Worm (Caenorhabditis elegans) whole organism, young adult: Measurements from ENCODE around the gene atf-8.

Experiments
- B0019.2 ChIP-seq: fragments of 200-800 bp; sonication (Bioruptor generic); conservative IDR thresholded peaks from 2 replicates; pipeline ENCODE4 v1.3.6; 2022; ENCODE audit warnings: missing genetic modification reagents, missing genetic modification characterization, missing compliant biosample characterization
- F10E7.11 ChIP-seq: sonication (generic microtip); optimal IDR thresholded peaks from 2 replicates; lab custom pipeline; 2017; ENCODE audit warnings: mild to moderate bottlenecking, missing genetic modification characterization, moderate library complexity, missing compliant biosample characterization
- F22D6.2 ChIP-seq: sonication (generic microtip); optimal IDR thresholded peaks from 2 replicates; lab custom pipeline; 2016; ENCODE audit warnings: mild to moderate bottlenecking, missing genetic modification characterization, missing compliant biosample characterization
- F37B4.10 ChIP-seq: fragments of 200-800 bp; sonication (Bioruptor generic); IDR thresholded peaks from 2 replicates; pipeline ENCODE4 v1.3.6; 2022; ENCODE audit warnings: missing genetic modification characterization, missing compliant biosample characterization
- F39B2.1 ChIP-seq: fragments of 200-800 bp; sonication (Bioruptor generic); IDR thresholded peaks from 2 replicates; pipeline ENCODE4 v1.3.6; 2022; ENCODE audit warnings: missing genetic modification reagents, missing genetic modification characterization, missing compliant biosample characterization
- F52B5.7 ChIP-seq: sonication (generic microtip); optimal IDR thresholded peaks from 2 replicates; lab custom pipeline; 2016; ENCODE audit warnings: mild to moderate bottlenecking, missing genetic modification characterization, missing compliant biosample characterization
- F55B11.4 ChIP-seq: sonication (generic microtip); optimal IDR thresholded peaks from 2 replicates; lab custom pipeline; 2016; ENCODE audit warnings: missing compliant biosample characterization, missing genetic modification characterization, borderline replicate concordance; ENCODE audit not compliant: insufficient read depth
- K12H6.12 ChIP-seq: fragments of 200-800 bp; sonication (Bioruptor generic); optimal IDR thresholded peaks from 2 replicates; lab custom pipeline; 2018; ENCODE audit warnings: mild to moderate bottlenecking, missing genetic modification characterization, missing compliant biosample characterization
- Y53G8AR.9 ChIP-seq: fragments of 200-800 bp; sonication (Bioruptor generic); conservative IDR thresholded peaks from 2 replicates; pipeline ENCODE4 v1.3.6; 2022; ENCODE audit warnings: missing genetic modification reagents, missing genetic modification characterization, missing compliant biosample characterization
- Y56A3A.18 ChIP-seq: fragments of 200-800 bp; sonication (Bioruptor generic); IDR thresholded peaks from 2 replicates; pipeline ENCODE4 v1.3.6; 2022; ENCODE audit warnings: missing genetic modification reagents, missing genetic modification characterization, missing compliant biosample characterization
- Y67H2A.10 ChIP-seq: fragments of 200-800 bp; sonication (Bioruptor generic); conservative IDR thresholded peaks from 2 replicates; pipeline ENCODE4 v1.3.6; 2022; ENCODE audit warnings: missing genetic modification reagents, missing genetic modification characterization, missing compliant biosample characterization
- Y79H2A.3 ChIP-seq: fragments of 200-800 bp; sonication (Bioruptor generic); conservative IDR thresholded peaks from 2 replicates; pipeline ENCODE4 v1.3.6; 2022; ENCODE audit warnings: missing genetic modification reagents, missing genetic modification characterization, missing compliant biosample characterization
- aptf-3 ChIP-seq: fragments of 200-800 bp; sonication (Bioruptor generic); IDR thresholded peaks from 2 replicates; pipeline ENCODE4 v1.3.6; 2022; ENCODE audit warnings: missing genetic modification characterization, missing compliant biosample characterization
- athp-1 ChIP-seq: sonication (generic microtip); optimal IDR thresholded peaks from 2 replicates; lab custom pipeline; 2017; ENCODE audit warnings: mild to moderate bottlenecking, missing genetic modification characterization, missing compliant biosample characterization
- attf-3 ChIP-seq: fragments of 200-800 bp; sonication (Bioruptor generic); conservative IDR thresholded peaks from 2 replicates; pipeline ENCODE4 v1.3.6; 2022; ENCODE audit warnings: missing genetic modification reagents, missing genetic modification characterization, missing compliant biosample characterization
- ccch-3 ChIP-seq: fragments of 200-800 bp; sonication (Bioruptor generic); optimal IDR thresholded peaks from 2 replicates; lab custom pipeline; 2018; ENCODE audit warnings: mild to moderate bottlenecking, missing genetic modification characterization, missing compliant biosample characterization
- chd-7 ChIP-seq: sonication (generic microtip); optimal IDR thresholded peaks from 2 replicates; lab custom pipeline; 2016; ENCODE audit warnings: mild to moderate bottlenecking, missing genetic modification characterization, moderate library complexity, missing compliant biosample characterization
- dox-1 ChIP-seq: fragments of 200-800 bp; sonication (Bioruptor generic); IDR thresholded peaks from 2 replicates; pipeline ENCODE4 v1.3.6; 2022; ENCODE audit warnings: missing genetic modification reagents, missing genetic modification characterization, missing compliant biosample characterization
- dpff-1 ChIP-seq: sonication (generic microtip); optimal IDR thresholded peaks from 2 replicates; lab custom pipeline; 2017; ENCODE audit warnings: mild to moderate bottlenecking, missing genetic modification characterization, missing compliant biosample characterization
- efl-1 ChIP-seq: fragments of 150-350 bp; optimal IDR thresholded peaks from 2 replicates; lab custom pipeline; 2014; ENCODE audit warnings: missing biosample characterization, missing genetic modification reagents, missing genetic modification characterization
- gei-17 ChIP-seq: fragments of 200-800 bp; sonication (Bioruptor generic); optimal IDR thresholded peaks from 2 replicates; lab custom pipeline; 2018; ENCODE audit warnings: mild to moderate bottlenecking, missing genetic modification characterization, missing compliant biosample characterization
- hlh-26 ChIP-seq: fragments of 200-800 bp; sonication (Bioruptor generic); conservative IDR thresholded peaks from 2 replicates; pipeline ENCODE4 v1.3.6; 2022; ENCODE audit warnings: missing genetic modification reagents, missing genetic modification characterization, missing compliant biosample characterization
- hmg-1.2 ChIP-seq: fragments of 200-800 bp; sonication (Bioruptor generic); IDR thresholded peaks from 2 replicates; pipeline ENCODE4 v1.3.6; 2022; ENCODE audit warnings: missing genetic modification reagents, missing genetic modification characterization, missing compliant biosample characterization
- hsf-1 ChIP-seq: fragments of 200-800 bp; sonication (Bioruptor generic); IDR thresholded peaks from 2 replicates; pipeline ENCODE4 v1.3.6; 2022; ENCODE audit warnings: missing genetic modification reagents, missing genetic modification characterization, missing compliant biosample characterization
- lag-1 ChIP-seq: fragments of 200-800 bp; sonication (Bioruptor generic); IDR thresholded peaks from 2 replicates; pipeline ENCODE4 v1.3.6; 2022; ENCODE audit warnings: missing genetic modification reagents, missing genetic modification characterization, missing compliant biosample characterization
- let-607 ChIP-seq, 2 experiments: fragments of 200-800 bp in 1 of 2; sonication (Bioruptor generic) in 1 of 2; sonication (generic microtip) in 1 of 2; optimal IDR thresholded peaks; 2 replicates each; lab custom pipeline; 2016 to 2018; ENCODE audit warnings: mild to moderate bottlenecking in 2 of 2, missing compliant biosample characterization in 2 of 2, missing genetic modification characterization in 2 of 2, moderate library complexity in 2 of 2, missing genotype in 1 of 2
- lin-26 ChIP-seq: fragments of 200-800 bp; sonication (Bioruptor generic); IDR thresholded peaks from 2 replicates; pipeline ENCODE4 v1.3.6; 2022; ENCODE audit warnings: missing genetic modification reagents, missing genetic modification characterization, missing compliant biosample characterization
- lin-40 ChIP-seq: sonication (generic microtip); optimal IDR thresholded peaks from 2 replicates; lab custom pipeline; 2016; ENCODE audit warnings: missing genetic modification characterization, mild to moderate bottlenecking, missing compliant biosample characterization, missing genotype, missing genetic modification reagents
- lsy-27 ChIP-seq: sonication (generic microtip); optimal IDR thresholded peaks from 2 replicates; lab custom pipeline; 2017; ENCODE audit warnings: missing genetic modification characterization, mild to moderate bottlenecking, missing compliant biosample characterization, antibody characterized with exemption, missing genotype, borderline replicate concordance; ENCODE audit not compliant: insufficient read depth
- madf-10 ChIP-seq: sonication (generic microtip); optimal IDR thresholded peaks from 2 replicates; lab custom pipeline; 2016; ENCODE audit warnings: mild to moderate bottlenecking, missing genetic modification characterization, missing compliant biosample characterization
- mcd-1 ChIP-seq: fragments of 200-800 bp; sonication (Bioruptor generic); IDR thresholded peaks from 2 replicates; pipeline ENCODE4 v1.3.6; 2022; ENCODE audit warnings: missing genetic modification reagents, missing genetic modification characterization, missing compliant biosample characterization
- mes-4 ChIP-seq: sonication (generic microtip); optimal IDR thresholded peaks from 2 replicates; lab custom pipeline; 2016; ENCODE audit warnings: missing genotype, missing genetic modification characterization, missing compliant biosample characterization
- nfyb-1 ChIP-seq: fragments of 200-800 bp; sonication (Bioruptor generic); IDR thresholded peaks from 2 replicates; pipeline ENCODE4 v1.3.6; 2022; ENCODE audit warnings: missing genetic modification reagents, missing genetic modification characterization, missing compliant biosample characterization
- nhr-120 ChIP-seq: fragments of 200-800 bp; sonication (Bioruptor generic); IDR thresholded peaks from 2 replicates; pipeline ENCODE4 v1.3.6; 2022; ENCODE audit warnings: missing genetic modification characterization, missing compliant biosample characterization
- nhr-90 ChIP-seq: sonication (generic microtip); optimal IDR thresholded peaks from 2 replicates; lab custom pipeline; 2016; ENCODE audit warnings: missing genotype, mild to moderate bottlenecking, missing genetic modification characterization, missing compliant biosample characterization
- pbrm-1 ChIP-seq: fragments of 200-800 bp; sonication (Bioruptor generic); IDR thresholded peaks from 2 replicates; pipeline ENCODE4 v1.3.6; 2022; ENCODE audit warnings: missing genetic modification reagents, missing genetic modification characterization, missing compliant biosample characterization
- rcor-1 ChIP-seq: fragments of 200-800 bp; sonication (Bioruptor generic); IDR thresholded peaks from 2 replicates; pipeline ENCODE4 v1.3.6; 2022; ENCODE audit warnings: missing genetic modification reagents, missing genetic modification characterization, missing compliant biosample characterization
- repo-1 ChIP-seq: sonication (generic microtip); optimal IDR thresholded peaks from 2 replicates; lab custom pipeline; 2017; ENCODE audit warnings: mild to moderate bottlenecking, missing genetic modification characterization, missing compliant biosample characterization
- snpc-3.4 ChIP-seq: sonication (generic microtip); optimal IDR thresholded peaks from 2 replicates; lab custom pipeline; 2017; ENCODE audit warnings: missing genetic modification characterization, mild to moderate bottlenecking, missing compliant biosample characterization, antibody characterized with exemption, moderate library complexity, missing genotype, missing genetic modification reagents
- somi-1 ChIP-seq: fragments of 200-800 bp; sonication (Bioruptor generic); optimal IDR thresholded peaks from 2 replicates; lab custom pipeline; 2018; ENCODE audit warnings: mild to moderate bottlenecking, missing genetic modification characterization, missing compliant biosample characterization
- zim-3 ChIP-seq: sonication (generic microtip); optimal IDR thresholded peaks from 2 replicates; lab custom pipeline; 2017; ENCODE audit warnings: mild to moderate bottlenecking, missing genetic modification characterization, moderate library complexity, missing compliant biosample characterization
- ztf-18 ChIP-seq: sonication (generic microtip); optimal IDR thresholded peaks from 2 replicates; lab custom pipeline; 2016; ENCODE audit warnings: missing genotype, mild to moderate bottlenecking, missing genetic modification characterization, missing compliant biosample characterization
- ztf-25 ChIP-seq: fragments of 200-800 bp; sonication (Bioruptor generic); IDR thresholded peaks from 2 replicates; pipeline ENCODE4 v1.3.6; 2022; ENCODE audit warnings: missing genetic modification reagents, missing genetic modification characterization, missing compliant biosample characterization

The atf-8 gene

ce11 chrV:6098755-6099155 is 6.7 kb upstream of the atf-8 start (continued):
- 0 out of 2 replicates have a peak, but pooled peaks have one; percentile 42 for TF ChIP-seq Y53G8AR.9 (GFP tag; lab: Robert Waterston, UW)
- no peak for TF ChIP-seq lsy-27
- TF ChIP-seq F39B2.1 (GFP tag; lab: Robert Waterston, UW): no peak
- TF ChIP-seq nhr-120 (GFP tag; lab: Robert Waterston, UW): no peak
- no peak for TF ChIP-seq F55B11.4 (tag; lab: Kevin White, UChicago)
- TF ChIP-seq ztf-25: no peak
- TF ChIP-seq athp-1 (tag; lab: Kevin White, UChicago): peak; percentile 49

ce11 chrV:6099634-6100033 is 5.8 kb upstream of the atf-8 start:
- TF ChIP-seq chd-7 (tag; lab: Kevin White, UChicago) (no peak), lin-26 (GFP tag; lab: Robert Waterston, UW) (0 out of 2 replicates have a peak, but pooled peaks have one; percentile 38), hmg-1.2 (GFP tag; lab: Robert Waterston, UW) (0 out of 2 replicates have a peak, but pooled peaks have one; percentile 9)

- TF ChIP-seq hlh-26 (no peak), nhr-90 (tag; lab: Kevin White, UChicago) (peak; percentile 44), F37B4.10 (0 out of 2 replicates have a peak, but pooled peaks have one; percentile 56), aptf-3 (GFP tag; lab: Robert Waterston, UW) (0 out of 2 replicates have a peak, but pooled peaks have one; percentile 52), K12H6.12 (peak; percentile 88), efl-1 (GFP tag; lab: Kevin White, UChicago) (no peak), mes-4 (no peak), dox-1 (GFP tag; lab: Robert Waterston, UW) (peak; percentile 91), lin-40 (tag; lab: Kevin White, UChicago) (peak; percentile 92), pbrm-1 (GFP tag; lab: Robert Waterston, UW) (peak; percentile 87), mcd-1 (GFP tag; lab: Robert Waterston, UW) (peak; percentile 86), attf-3 (GFP tag; lab: Robert Waterston, UW) (0 out of 2 replicates have a peak, but pooled peaks have one; percentile 32), gei-17 (GFP tag; lab: Kevin White, UChicago) (peak; percentile 66), F10E7.11 (tag; lab: Kevin White, UChicago) (no peak), B0019.2 (GFP tag; lab: Robert Waterston, UW) (no peak), let-607 (tag; optimal IDR thresholded peaks at IDR 0.05; lab: Kevin White, UChicago) (peak; percentile 98 to 99), ztf-25 (no peak), F39B2.1 (GFP tag; lab: Robert Waterston, UW) (no peak), hmg-1.2 (GFP tag; lab: Robert Waterston, UW) (peak; percentile 88), ztf-18 (tag; lab: Kevin White, UChicago) (peak; percentile 79), chd-7 (tag; lab: Kevin White, UChicago) (peak; percentile 88), hsf-1 (GFP tag; lab: Robert Waterston, UW) (0 out of 2 replicates have a peak, but pooled peaks have one; percentile 51), nfyb-1 (GFP tag; lab: Robert Waterston, UW) (peak; percentile 100), athp-1 (tag; lab: Kevin White, UChicago) (no peak), dpff-1 (tag; lab: Kevin White, UChicago) (no peak), lag-1 (GFP tag; lab: Robert Waterston, UW) (no peak), ccch-3 (no peak), Y56A3A.18 (GFP tag; lab: Robert Waterston, UW) (0 out of 2 replicates have a peak, but pooled peaks have one; percentile 64), rcor-1 (GFP tag; lab: Robert Waterston, UW) (peak; percentile 73), somi-1 (GFP tag; lab: Kevin White, UChicago) (peak; percentile 82), madf-10 (tag; lab: Kevin White, UChicago) (peak; percentile 66), repo-1 (tag; lab: Kevin White, UChicago) (peak; percentile 44), Y67H2A.10 (GFP tag; lab: Robert Waterston, UW) (no peak), zim-3 (no peak), snpc-3.4 (no peak), F22D6.2 (tag; lab: Kevin White, UChicago) (peak; percentile 62), Y79H2A.3 (GFP tag; lab: Robert Waterston, UW) (peak; percentile 59; the same call in 1 of the 2 replicates), F52B5.7 (tag; lab: Kevin White, UChicago) (peak; percentile 58)
Observed at ce11 chrV:6100492-6101004, 4.9 kb upstream of the atf-8 start, which contains the start of gene crt-1. Gene crt-1, minus strand, starts transcription at chrV:6100542.
